Worm (Caenorhabditis elegans) whole organism, L1 larva: Measurements from ENCODE around the gene F02C9.2.

Experiments used
- C04F5.9 ChIP-seq: sonication (generic microtip); optimal IDR thresholded peaks from 2 replicates; lab custom pipeline; 2016; ENCODE audit warnings: missing genetic modification characterization, missing compliant biosample characterization
- ama-1 ChIP-seq: fragments of 150-350 bp; optimal IDR thresholded peaks from 2 replicates; lab custom pipeline; 2014
- ceh-82 ChIP-seq, 3 experiments: fragments of 150-350 bp in 1 of 3; sonication (generic microtip) in 2 of 3; optimal IDR thresholded peaks; 2 replicates each; lab custom pipeline; 2014 to 2017; ENCODE audit warnings: missing biosample characterization in 3 of 3, missing genetic modification characterization in 3 of 3
- dsc-1 ChIP-seq: sonication (generic microtip); optimal IDR thresholded peaks from 2 replicates; lab custom pipeline; 2016; ENCODE audit warnings: mild to moderate bottlenecking, missing genetic modification characterization, missing compliant biosample characterization
- efl-1 ChIP-seq, 4 experiments: fragments of 150-350 bp; optimal IDR thresholded peaks in 3 of 4; peaks in 1 of 4; 1 replicate in 1 of 4; 2 replicates in 3 of 4; lab custom pipeline; 2014; ENCODE audit warnings: missing biosample characterization in 2 of 4, missing genetic modification characterization in 2 of 4, missing genetic modification reagents in 2 of 4
- efl-3 ChIP-seq: fragments of 200-800 bp; sonication (Bioruptor generic); optimal IDR thresholded peaks from 2 replicates; lab custom pipeline; 2018; ENCODE audit warnings: mild to moderate bottlenecking, missing genetic modification characterization, missing compliant biosample characterization
- egl-27 ChIP-seq, 2 experiments: fragments of 150-350 bp in 1 of 2; sonication (generic microtip); optimal IDR thresholded peaks; 3 replicates each; lab custom pipeline; 2017 to 2018; ENCODE audit warnings: missing biosample characterization in 2 of 2, missing genetic modification characterization in 2 of 2, missing genetic modification reagents in 2 of 2
- fkh-10 ChIP-seq: sonication (generic microtip); optimal IDR thresholded peaks from 2 replicates; lab custom pipeline; 2017; ENCODE audit warnings: missing biosample characterization, missing genetic modification reagents, missing genetic modification characterization
- fos-1 ChIP-seq: fragments of 150-350 bp; optimal IDR thresholded peaks from 2 replicates; lab custom pipeline; 2014; ENCODE audit warnings: missing biosample characterization, missing genetic modification characterization
- hlh-4 ChIP-seq: sonication (generic microtip); optimal IDR thresholded peaks from 2 replicates; lab custom pipeline; 2016; ENCODE audit warnings: mild to moderate bottlenecking, missing genetic modification characterization, missing compliant biosample characterization
- hpl-2 ChIP-seq: fragments of 150-350 bp; optimal IDR thresholded peaks from 2 replicates; lab custom pipeline; 2014; ENCODE audit warnings: missing biosample characterization, missing genetic modification reagents, missing genetic modification characterization
- jun-1 ChIP-seq: fragments of 150-350 bp; optimal IDR thresholded peaks from 2 replicates; lab custom pipeline; 2014; ENCODE audit warnings: missing biosample characterization, missing genetic modification reagents, missing genetic modification characterization
- lsy-2 ChIP-seq, 2 experiments: fragments of 150-350 bp; optimal IDR thresholded peaks; 2 replicates each; lab custom pipeline; 2014; ENCODE audit warnings: missing biosample characterization in 2 of 2, missing genetic modification characterization in 2 of 2
- nhr-19 ChIP-seq: fragments of 200-800 bp; sonication (Bioruptor generic); conservative IDR thresholded peaks from 2 replicates; pipeline ENCODE4 v1.3.6; 2022; ENCODE audit warnings: missing genetic modification characterization, missing compliant biosample characterization
- nhr-20 ChIP-seq: sonication (generic microtip); optimal IDR thresholded peaks from 2 replicates; lab custom pipeline; 2016; ENCODE audit warnings: mild to moderate bottlenecking, missing genetic modification characterization, missing compliant biosample characterization
- nhr-237 ChIP-seq: fragments of 150-350 bp; optimal IDR thresholded peaks from 2 replicates; lab custom pipeline; 2014; ENCODE audit warnings: missing biosample characterization, missing genetic modification characterization
- nhr-47 ChIP-seq: sonication (generic microtip); optimal IDR thresholded peaks from 2 replicates; lab custom pipeline; 2016; ENCODE audit warnings: mild to moderate bottlenecking, missing genetic modification characterization, moderate library complexity, missing compliant biosample characterization
- nhr-71 ChIP-seq: sonication (generic microtip); optimal IDR thresholded peaks from 2 replicates; lab custom pipeline; 2016; ENCODE audit warnings: mild to moderate bottlenecking, missing genetic modification characterization, moderate library complexity, missing compliant biosample characterization
- nhr-76 ChIP-seq: sonication (generic microtip); optimal IDR thresholded peaks from 2 replicates; lab custom pipeline; 2017; ENCODE audit warnings: missing biosample characterization, missing genetic modification characterization
- nhr-84 ChIP-seq: sonication (generic microtip); optimal IDR thresholded peaks from 2 replicates; lab custom pipeline; 2017; ENCODE audit warnings: missing biosample characterization, missing genetic modification characterization
- nhr-90 ChIP-seq: sonication (generic microtip); optimal IDR thresholded peaks from 2 replicates; lab custom pipeline; 2016; ENCODE audit warnings: mild to moderate bottlenecking, missing genetic modification characterization, missing compliant biosample characterization; ENCODE audit not compliant: poor library complexity
- skn-1 ChIP-seq: fragments of 150-350 bp; optimal IDR thresholded peaks from 2 replicates; lab custom pipeline; 2014; ENCODE audit warnings: missing biosample characterization, missing genetic modification characterization
- snpc-4 ChIP-seq: fragments of 150-350 bp; optimal IDR thresholded peaks from 2 replicates; lab custom pipeline; 2014; ENCODE audit warnings: missing biosample characterization, missing genetic modification characterization
- snu-23 ChIP-seq: sonication (generic microtip); optimal IDR thresholded peaks from 2 replicates; lab custom pipeline; 2016; ENCODE audit warnings: missing genetic modification characterization, missing compliant biosample characterization
- sox-4 ChIP-seq: sonication (generic microtip); optimal IDR thresholded peaks from 2 replicates; lab custom pipeline; 2016; ENCODE audit warnings: missing genetic modification characterization, missing compliant biosample characterization
- tbx-2 ChIP-seq: sonication (generic microtip); optimal IDR thresholded peaks from 2 replicates; lab custom pipeline; 2016; ENCODE audit warnings: missing genetic modification characterization, missing compliant biosample characterization
- tlp-1 ChIP-seq: fragments of 150-350 bp; optimal IDR thresholded peaks from 2 replicates; lab custom pipeline; 2014; ENCODE audit warnings: missing biosample characterization, missing genetic modification characterization
- unc-62 ChIP-seq: fragments of 150-350 bp; optimal IDR thresholded peaks from 2 replicates; lab custom pipeline; 2014; ENCODE audit warnings: missing biosample characterization, missing genetic modification reagents, missing genetic modification characterization
- vab-15 ChIP-seq: sonication (generic microtip); optimal IDR thresholded peaks from 2 replicates; lab custom pipeline; 2017; ENCODE audit warnings: missing genotype, mild to moderate bottlenecking, missing genetic modification characterization, missing compliant biosample characterization
- zag-1 ChIP-seq: fragments of 150-350 bp; optimal IDR thresholded peaks from 2 replicates; lab custom pipeline; 2014; ENCODE audit warnings: missing biosample characterization, missing genetic modification characterization
- ztf-4 ChIP-seq: fragments of 150-350 bp; optimal IDR thresholded peaks from 2 replicates; lab custom pipeline; 2014; ENCODE audit warnings: missing biosample characterization, missing genetic modification characterization

Gene F02C9.2

DNA sequence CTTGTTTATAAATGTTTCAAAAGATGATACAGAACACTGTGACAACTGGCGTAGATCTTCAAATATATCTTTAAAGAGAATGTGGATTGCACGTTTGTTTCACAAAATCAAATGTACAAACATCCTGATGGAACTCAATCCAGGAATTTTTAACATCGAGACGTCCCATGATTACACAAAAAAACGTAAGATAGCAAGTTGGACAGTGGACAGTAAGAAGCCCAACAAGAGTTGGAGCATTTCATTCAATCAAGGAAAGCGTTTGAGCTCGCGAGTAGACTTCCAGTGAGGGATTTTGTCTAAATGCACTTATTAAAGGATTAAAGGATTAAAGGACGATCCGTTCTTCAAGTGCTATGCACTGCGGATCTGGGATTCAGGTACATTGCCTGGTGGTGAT lies 25.7 kb downstream of the F02C9.2 start, which contains the start of gene C36C5.12:
TSS of gene C36C5.12 (minus strand) at position 101 of the 400 bp plus-strand sequence.
- no peak for TF ChIP-seq nhr-90
- TF ChIP-seq C04F5.9 (tag; lab: Kevin White, UChicago), result no peak
- no peak for TF ChIP-seq efl-1 (optimal IDR thresholded peaks at IDR 0.05; lab: Kevin White, UChicago)
- TF ChIP-seq efl-1 (GFP tag; optimal IDR thresholded peaks at IDR 0.05 in 1 of 2; lab: Kevin White, UChicago), result peak in 1 of 2 experiments; percentile 29
- TF ChIP-seq, all 84 proteins: peak for 1

DNA sequence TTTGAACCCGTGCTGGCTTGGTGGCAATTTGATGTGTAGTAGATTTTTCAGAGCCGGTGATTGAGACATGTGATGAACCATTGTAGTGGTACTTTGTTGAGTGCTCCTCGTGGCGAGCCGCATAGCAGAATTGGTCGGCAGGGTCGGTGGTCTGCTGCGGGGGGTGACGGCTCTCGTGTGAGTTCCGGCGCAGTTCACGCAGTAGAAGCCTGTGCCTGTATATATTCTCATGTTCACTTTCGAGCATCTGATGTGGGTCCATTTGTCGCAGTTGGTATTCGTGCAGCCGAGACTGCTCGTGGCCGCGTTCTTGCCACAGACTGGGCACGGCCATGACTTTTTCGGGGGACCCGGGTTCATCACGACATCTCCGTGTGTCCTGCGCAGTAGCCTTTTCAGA lies 28.8 kb downstream of the F02C9.2 start:
- TF ChIP-seq snu-23 (GFP tag; lab: Kevin White, UChicago), result no peak
- TF ChIP-seq hpl-2 (GFP tag; lab: Kevin White, UChicago), result no peak
- TF ChIP-seq dsc-1 (tag; lab: Kevin White, UChicago), result no peak
- TF ChIP-seq nhr-90, result no peak
- TF ChIP-seq, all 84 proteins: peak for 0

DNA sequence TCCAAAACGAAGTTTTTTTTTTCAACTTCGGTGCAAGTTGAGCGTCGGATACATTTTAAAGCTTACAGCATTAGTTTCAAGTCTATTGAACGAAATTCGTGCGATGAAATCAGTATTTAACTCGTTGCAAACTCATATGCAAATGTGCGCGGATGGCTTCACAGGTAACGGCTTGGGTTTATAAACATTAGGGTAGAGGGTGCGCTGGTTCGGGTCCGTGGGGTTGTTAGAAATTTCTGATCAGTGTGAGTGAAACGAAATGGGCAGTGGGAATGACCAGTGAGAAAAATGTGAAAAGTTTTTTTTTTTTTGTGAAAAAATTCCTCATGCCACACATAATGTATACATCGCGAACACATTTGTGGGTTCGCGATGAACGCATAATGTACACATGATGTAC lies 29.6 kb downstream of the F02C9.2 start:
- TF ChIP-seq snpc-4 (tag; lab: Kevin White, UChicago), result no peak
- TF ChIP-seq ceh-82 (tag; optimal IDR thresholded peaks at IDR 0.05; lab: Kevin White, UChicago), result no peak

DNA sequence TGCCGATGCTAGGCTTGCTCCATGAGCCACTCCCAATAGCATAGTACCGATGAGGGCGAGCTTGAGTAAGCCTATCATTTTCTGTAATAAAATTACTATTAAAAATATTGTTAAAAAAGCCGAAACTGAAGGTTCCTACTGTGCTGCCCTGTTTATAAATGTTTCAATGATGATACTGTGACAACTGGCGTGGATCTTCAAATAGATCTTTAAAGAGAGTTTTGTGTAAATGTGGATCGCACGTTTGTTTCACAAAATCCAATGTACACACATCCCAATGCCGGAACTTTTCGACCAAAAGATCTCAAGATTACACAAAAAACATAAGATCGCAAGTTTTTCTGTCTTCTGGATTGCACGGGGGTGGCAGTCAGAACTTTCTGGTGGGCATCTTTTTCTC lies 31.9 kb downstream of the F02C9.2 start, which contains the start of gene C36C5.14:
TSS of gene C36C5.14 (minus strand) at position 101 of the 400 bp plus-strand sequence.
- TF ChIP-seq nhr-90 (no peak), nhr-19 (GFP tag; lab: Robert Waterston, UW) (no peak), efl-3 (GFP tag; lab: Kevin White, UChicago) (no peak), snu-23 (GFP tag; lab: Kevin White, UChicago) (no peak), ama-1 (lab: Kevin White, UChicago) (no peak), nhr-76 (tag; lab: Kevin White, UChicago) (no peak), nhr-47 (tag; lab: Kevin White, UChicago) (no peak), lsy-2 (tag; optimal IDR thresholded peaks at IDR 0.05; lab: Kevin White, UChicago) (no peak), nhr-71 (tag; lab: Kevin White, UChicago) (no peak), vab-15 (tag; lab: Kevin White, UChicago) (no peak), nhr-20 (tag; lab: Kevin White, UChicago) (no peak), fos-1 (no peak), skn-1 (tag; lab: Kevin White, UChicago) (no peak), nhr-84 (no peak), tlp-1 (no peak), nhr-237 (tag; lab: Kevin White, UChicago) (no peak), ztf-4 (tag; lab: Kevin White, UChicago) (no peak)

DNA sequence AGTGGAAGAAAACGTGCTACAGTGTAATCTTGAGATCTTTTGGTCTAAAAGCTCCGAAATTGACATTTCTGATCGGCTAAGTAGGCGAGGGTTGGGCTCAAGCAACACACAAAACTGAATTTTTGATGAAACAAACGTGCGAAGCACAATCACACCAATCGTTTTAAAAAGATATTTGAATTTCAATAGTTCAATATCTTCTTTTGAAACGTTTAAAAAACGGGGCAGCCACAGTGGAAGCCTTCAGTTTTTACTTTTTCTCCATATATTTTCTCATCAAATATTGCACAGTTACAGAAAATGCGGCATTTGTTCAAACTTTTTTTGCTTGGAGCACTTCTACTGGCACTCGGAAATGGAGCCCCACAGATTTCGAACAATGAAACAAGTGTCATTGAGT lies 32.8 kb downstream of the F02C9.2 start, which contains the start of gene C36C5.4:
TSS of gene C36C5.4 (plus strand) at position 301 of the 400 bp plus-strand sequence.
- TF ChIP-seq C04F5.9 (tag; lab: Kevin White, UChicago) (no peak), fkh-10 (GFP tag; lab: Kevin White, UChicago) (no peak), nhr-76 (tag; lab: Kevin White, UChicago) (no peak), tbx-2 (tag; lab: Kevin White, UChicago) (no peak), hlh-4 (tag; lab: Kevin White, UChicago) (no peak), jun-1 (no peak)
- TF ChIP-seq, all 84 proteins: peak for 0

DNA sequence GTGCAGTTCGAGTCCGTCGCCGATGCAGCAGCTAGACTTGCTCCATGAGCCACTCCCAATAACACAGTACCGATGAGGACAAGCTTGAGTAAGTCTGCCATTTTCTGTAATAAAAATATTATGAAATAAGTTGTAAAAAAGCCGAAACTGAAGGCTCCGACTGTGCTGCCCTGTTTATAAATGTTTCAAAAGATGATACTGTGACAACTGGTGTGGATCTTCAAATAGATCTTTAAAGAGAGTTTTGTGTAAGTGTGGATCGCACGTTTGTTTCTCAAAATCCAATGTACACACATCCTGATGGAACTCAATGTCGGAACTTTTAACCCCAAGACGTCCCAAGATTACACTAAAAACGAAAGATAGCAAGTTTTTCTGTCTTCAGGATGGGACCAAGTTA lies 35.1 kb downstream of the F02C9.2 start, which contains the start of gene C36C5.15:
TSS of gene C36C5.15 (minus strand) at position 101 of the 400 bp plus-strand sequence.
- no peak for TF ChIP-seq egl-27 (tag; optimal IDR thresholded peaks at IDR 0.05; lab: Kevin White, UChicago)
- no peak for TF ChIP-seq nhr-47 (tag; lab: Kevin White, UChicago)
- no peak for TF ChIP-seq hpl-2 (GFP tag; lab: Kevin White, UChicago)
- no peak for TF ChIP-seq sox-4
- TF ChIP-seq zag-1 (tag; lab: Kevin White, UChicago), result no peak
- TF ChIP-seq fos-1, result no peak
- no peak for TF ChIP-seq unc-62 (GFP tag; lab: Kevin White, UChicago)
- TF ChIP-seq, all 84 proteins: peak for 0
